Worm (Caenorhabditis elegans): ENCODE measurements around the gene nep-25.

nep-25 gene

DNA sequence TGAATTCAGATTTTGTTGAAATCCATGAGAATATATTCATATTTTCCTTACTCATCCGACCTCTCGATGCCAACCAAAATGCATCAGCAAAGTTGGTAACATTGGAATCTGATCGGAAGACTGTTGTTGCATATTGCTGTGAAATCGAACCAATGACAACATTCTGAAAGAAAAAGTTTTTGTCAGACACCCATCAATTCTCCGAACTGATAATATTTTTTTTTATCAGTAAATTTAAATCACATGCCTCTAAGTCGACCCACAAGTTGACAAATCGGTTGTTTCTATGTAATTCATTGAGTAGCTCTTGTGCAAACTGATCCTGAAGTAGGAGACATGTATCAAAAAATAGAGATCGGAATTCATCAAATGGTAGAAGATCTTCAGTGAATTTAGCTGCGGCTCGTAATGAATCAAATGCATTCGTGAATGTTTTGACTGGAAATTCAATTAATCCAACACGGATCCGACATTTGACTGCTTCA lies 12.1 kb upstream of the nep-25 start, which contains the start of gene col-74:
Gene col-74 (plus strand): TSS at position 435 of the 485 bp plus-strand sequence.
- no peak for TF ChIP-seq hmg-1.1 (GFP tag; IDR thresholded peaks at IDR 0.05)
- TF ChIP-seq hlh-11 (tag; optimal IDR thresholded peaks at IDR 0.05): peak; percentile 42
- peak; percentile 75 for TF ChIP-seq dmd-6 (GFP tag; IDR thresholded peaks at IDR 0.05)
- TF ChIP-seq arid-1 (GFP tag; conservative IDR thresholded peaks at IDR 0.05): no peak
- peak; percentile 56 for TF ChIP-seq dve-1 (tag; optimal IDR thresholded peaks at IDR 0.05; ENCODE audit: insufficient read depth)
- no peak for TF ChIP-seq set-16 (GFP tag; IDR thresholded peaks at IDR 0.05)
- TF ChIP-seq unc-62 (GFP tag; optimal IDR thresholded peaks at IDR 0.05 in 1 of 2): peak in 1 of 2 experiments; percentile 2
- no peak for TF ChIP-seq unc-62 (tag; optimal IDR thresholded peaks at IDR 0.05)
- TF ChIP-seq lsy-2 (tag; optimal IDR thresholded peaks at IDR 0.05): no peak
- no peak for TF ChIP-seq daf-16 (GFP tag; optimal IDR thresholded peaks at IDR 0.05)
- TF ChIP-seq daf-16 (tag; optimal IDR thresholded peaks at IDR 0.05): peak; percentile 60

ce11 chrII:5831373-5831772 lies 10.7 kb upstream of the nep-25 start:
- TF ChIP-seq F37D6.2 (tag; optimal IDR thresholded peaks at IDR 0.05) (no peak), set-16 (GFP tag; IDR thresholded peaks at IDR 0.05) (peak; percentile 79)

ce11 chrII:5833136-5833535 lies 8.9 kb upstream of the nep-25 start, which contains the start of gene gtap-1:
gtap-1 (minus strand) TSS chrII:5833236.
- TF ChIP-seq mes-2 (tag; optimal IDR thresholded peaks at IDR 0.05; ENCODE audit: poor library complexity, severe bottlenecking): no peak
- TF ChIP-seq dve-1 (tag; optimal IDR thresholded peaks at IDR 0.05; ENCODE audit: insufficient read depth): no peak
- TF ChIP-seq snpc-1.2 (GFP tag; IDR thresholded peaks at IDR 0.05): no peak
- no peak for TF ChIP-seq hif-1 (tag; optimal IDR thresholded peaks at IDR 0.05)
- TF ChIP-seq ZK337.2 (GFP tag; IDR thresholded peaks at IDR 0.05): no peak
- no peak for TF ChIP-seq madf-9 (GFP tag; conservative IDR thresholded peaks at IDR 0.05)
- TF ChIP-seq Y48G9A.11 (GFP tag; IDR thresholded peaks at IDR 0.05): no peak
- no peak for TF ChIP-seq hlh-30 (tag; optimal IDR thresholded peaks at IDR 0.05; ENCODE audit: insufficient read depth)
- no peak for TF ChIP-seq ZK546.5 (tag; optimal IDR thresholded peaks at IDR 0.05)
- no peak for TF ChIP-seq daf-19 (GFP tag; conservative IDR thresholded peaks at IDR 0.05)
- TF ChIP-seq lsy-2 (tag; optimal IDR thresholded peaks at IDR 0.05): no peak
- TF ChIP-seq lir-3 (tag; optimal IDR thresholded peaks at IDR 0.05): no peak
- no peak for TF ChIP-seq F37D6.2 (tag; optimal IDR thresholded peaks at IDR 0.05)
- no peak for TF ChIP-seq unc-39 (tag; optimal IDR thresholded peaks at IDR 0.05)
- no peak for TF ChIP-seq daf-8 (GFP tag; IDR thresholded peaks at IDR 0.05)
- TF ChIP-seq nhr-76 (tag; optimal IDR thresholded peaks at IDR 0.05): no peak
- TF ChIP-seq dpl-1 (GFP tag; optimal IDR thresholded peaks at IDR 0.05): no peak
- TF ChIP-seq ceh-44 (GFP tag; IDR thresholded peaks at IDR 0.05): no peak

DNA sequence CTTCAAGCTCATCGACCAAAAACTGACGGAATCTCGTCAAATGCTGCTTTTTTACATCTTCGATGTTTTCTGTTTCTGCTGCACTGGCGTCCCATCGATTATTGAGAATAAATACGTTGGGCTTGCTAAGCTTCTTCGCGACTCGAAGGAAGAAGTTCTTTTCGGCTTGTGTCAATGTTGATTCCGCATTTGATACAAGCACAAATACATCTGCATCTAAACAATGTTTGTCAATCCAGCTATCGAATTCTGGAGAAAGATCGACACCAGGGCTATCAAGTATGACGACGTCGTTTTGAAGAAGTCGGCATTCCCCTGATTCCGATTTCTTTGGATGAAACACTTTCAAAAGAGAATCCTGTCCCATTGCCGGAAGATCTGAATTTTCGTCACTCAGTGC lies 6.9 kb upstream of the nep-25 start:
- TF ChIP-seq mdl-1 (tag; optimal IDR thresholded peaks at IDR 0.05) (no peak), aha-1 (tag) (peak; percentile 93)

DNA sequence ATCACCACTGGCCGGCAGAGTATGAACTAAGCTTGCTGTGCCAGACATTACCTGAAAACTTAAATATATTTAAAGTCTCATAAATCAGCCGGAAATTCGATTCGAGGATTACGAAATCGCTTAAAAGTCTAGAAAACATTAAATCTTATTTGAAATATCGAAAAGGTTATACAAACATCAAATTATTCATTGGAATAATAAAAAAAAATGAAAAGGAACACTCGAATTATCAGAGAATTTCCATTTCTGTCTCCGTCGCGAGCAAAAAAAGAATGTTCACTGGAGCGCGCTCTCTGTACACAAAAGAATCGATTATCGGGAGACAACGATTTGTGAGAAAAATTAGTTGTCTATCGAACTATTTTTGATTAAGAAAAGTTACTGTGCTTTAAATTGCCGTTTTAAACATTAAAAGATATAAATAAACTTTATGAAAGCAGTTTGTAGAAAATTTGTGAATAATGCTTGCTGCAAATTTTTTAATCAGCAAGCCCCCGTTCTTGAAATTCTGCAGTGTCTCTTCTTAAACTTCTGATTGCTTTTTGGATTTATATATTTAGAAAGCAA lies 5.8 kb upstream of the nep-25 start, which contains the start of gene fzo-1:
Gene fzo-1 (minus strand): TSS at position 51 of the 567 bp plus-strand sequence.
- TF ChIP-seq dve-1 (tag; optimal IDR thresholded peaks at IDR 0.05; ENCODE audit: insufficient read depth) (peak; percentile 8), ceh-44 (GFP tag; IDR thresholded peaks at IDR 0.05) (no peak), zfp-2 (tag; optimal IDR thresholded peaks at IDR 0.05) (no peak), T20F7.1 (GFP tag; optimal IDR thresholded peaks at IDR 0.05) (peak; percentile 64), dpl-1 (GFP tag; optimal IDR thresholded peaks at IDR 0.05) (peak; percentile 16), unc-130 (GFP tag; optimal IDR thresholded peaks at IDR 0.05) (peak; percentile 41), hlh-30 (tag; optimal IDR thresholded peaks at IDR 0.05; ENCODE audit: insufficient read depth) (peak; percentile 36), nhr-28 (tag; optimal IDR thresholded peaks at IDR 0.05) (no peak), hif-1 (tag; optimal IDR thresholded peaks at IDR 0.05) (peak in 1 of 2 experiments; percentile 77), mes-2 (tag; optimal IDR thresholded peaks at IDR 0.05; ENCODE audit: poor library complexity, severe bottlenecking) (peak; percentile 62), ces-1 (GFP tag; optimal IDR thresholded peaks at IDR 0.05) (no peak), gei-8 (GFP tag; optimal IDR thresholded peaks at IDR 0.05) (no peak), php-3 (GFP tag; IDR thresholded peaks at IDR 0.05) (no peak), mep-1 (tag; optimal IDR thresholded peaks at IDR 0.05) (peak; percentile 19), aly-2 (tag; optimal IDR thresholded peaks at IDR 0.05) (no peak), pha-4 (GFP tag; IDR thresholded peaks at IDR 0.05) (peak; percentile 25; the same call in 1 of the 2 replicates), pha-4 (tag; optimal IDR thresholded peaks at IDR 0.05) (no peak), ztf-11 (tag; optimal IDR thresholded peaks at IDR 0.05) (no peak), Y48G9A.11 (GFP tag; IDR thresholded peaks at IDR 0.05) (no peak), lsy-2 (tag; optimal IDR thresholded peaks at IDR 0.05) (peak in 1 of 2 experiments; percentile 48), aha-1 (tag) (peak; percentile 22), nhr-6 (tag; optimal IDR thresholded peaks at IDR 0.05) (peak; percentile 57)
